Worm (Caenorhabditis elegans) whole organism, mixed stage, embryonic: ENCODE measurements around the gene brap-2.
A peak's percentile ranks its signal among the peaks of the same experiment; 100 is the strongest.

Experiments
- blmp-1 ChIP-seq: fragments of 150-350 bp; optimal IDR thresholded peaks from 2 replicates; lab custom pipeline; 2014; ENCODE audit warnings: missing biosample characterization, missing genetic modification characterization
- ceh-39 ChIP-seq: fragments of 150-350 bp; optimal IDR thresholded peaks from 2 replicates; lab custom pipeline; 2014; ENCODE audit warnings: missing biosample characterization, missing genetic modification characterization
- ceh-83 ChIP-seq: fragments of 200-800 bp; sonication (Bioruptor generic); optimal IDR thresholded peaks from 2 replicates; lab custom pipeline; 2018; ENCODE audit warnings: mild to moderate bottlenecking, missing genetic modification characterization, missing compliant biosample characterization
- elt-3 ChIP-seq: fragments of 150-350 bp; optimal IDR thresholded peaks from 2 replicates; lab custom pipeline; 2014; ENCODE audit warnings: missing biosample characterization, missing genetic modification characterization
- lsy-2 ChIP-seq: fragments of 150-350 bp; optimal IDR thresholded peaks from 2 replicates; lab custom pipeline; 2014; ENCODE audit warnings: missing biosample characterization, missing genetic modification characterization
- mep-1 ChIP-seq: fragments of 150-350 bp; optimal IDR thresholded peaks from 2 replicates; lab custom pipeline; 2017; ENCODE audit warnings: missing biosample characterization, missing genetic modification reagents, missing genetic modification characterization, inconsistent platforms
- nhr-12 ChIP-seq: fragments of 150-350 bp; optimal IDR thresholded peaks from 2 replicates; lab custom pipeline; 2014; ENCODE audit warnings: missing biosample characterization, missing genetic modification characterization
- nhr-28 ChIP-seq: fragments of 150-350 bp; optimal IDR thresholded peaks from 2 replicates; lab custom pipeline; 2014; ENCODE audit warnings: missing biosample characterization, missing genetic modification characterization
- pha-4 ChIP-seq: fragments of 150-350 bp; optimal IDR thresholded peaks from 2 replicates; lab custom pipeline; 2018; ENCODE audit warnings: missing biosample characterization, missing genetic modification reagents, missing genetic modification characterization
- snpc-4 ChIP-seq: fragments of 150-350 bp; optimal IDR thresholded peaks from 2 replicates; lab custom pipeline; 2014; ENCODE audit warnings: missing biosample characterization, missing genetic modification characterization
- unc-39 ChIP-seq: fragments of 150-350 bp; optimal IDR thresholded peaks from 2 replicates; lab custom pipeline; 2014; ENCODE audit warnings: missing biosample characterization, missing genetic modification characterization
- unc-62 ChIP-seq: fragments of 150-350 bp; optimal IDR thresholded peaks from 2 replicates; lab custom pipeline; 2014; ENCODE audit warnings: missing biosample characterization, missing genetic modification reagents, missing genetic modification characterization
- ztf-11 ChIP-seq: fragments of 150-350 bp; optimal IDR thresholded peaks from 2 replicates; lab custom pipeline; 2014; ENCODE audit warnings: missing biosample characterization, missing genetic modification characterization

DNA sequence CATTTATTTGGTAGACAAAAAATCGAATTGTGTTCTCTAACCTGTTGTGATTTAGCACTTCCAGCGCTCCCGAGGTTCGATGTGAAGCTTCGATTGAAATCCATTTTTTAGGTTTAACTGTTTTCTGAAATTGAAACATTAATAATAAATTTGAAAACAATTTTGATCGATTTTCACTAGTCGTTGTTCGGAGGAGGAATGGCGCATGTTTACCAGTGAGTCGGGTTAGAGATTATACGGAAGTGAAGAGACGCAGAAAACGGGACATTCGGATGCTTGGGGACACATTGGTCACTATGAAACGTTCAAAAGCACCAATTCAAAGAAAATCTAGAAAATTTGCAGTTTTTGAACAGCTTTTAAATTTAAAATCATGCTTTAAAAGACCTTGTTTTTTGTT, 5.8 kb upstream of the brap-2 start, which contains the start of gene fbxl-3:
- no peak for TF ChIP-seq mep-1
- peak; percentile 65 for TF ChIP-seq pha-4
- TF ChIP-seq blmp-1 (tag; lab: Kevin White, UChicago) = no peak
- no peak for TF ChIP-seq snpc-4
- no peak for TF ChIP-seq unc-39 (tag; lab: Kevin White, UChicago)
- no peak for TF ChIP-seq elt-3 (tag; lab: Kevin White, UChicago)
- no peak for TF ChIP-seq nhr-12 (tag; lab: Kevin White, UChicago)
- no peak for TF ChIP-seq unc-62 (GFP tag; lab: Kevin White, UChicago)
- TF ChIP-seq ztf-11 (tag; lab: Kevin White, UChicago) = no peak
- TF ChIP-seq nhr-28 (tag; lab: Kevin White, UChicago) = no peak
- TF ChIP-seq ceh-39 (tag; lab: Kevin White, UChicago) = no peak
- no peak for TF ChIP-seq lsy-2 (tag; lab: Kevin White, UChicago)
- no peak for TF ChIP-seq ceh-83 (GFP tag; lab: Kevin White, UChicago)
